Worm (Caenorhabditis elegans) whole organism, L2 larva: Measurements from ENCODE around the gene srlf-3.

ENCODE experiments used
- C34F6.9 ChIP-seq: fragments of 150-350 bp; optimal IDR thresholded peaks from 2 replicates; lab custom pipeline; 2014; ENCODE audit warnings: missing biosample characterization, missing genetic modification characterization
- Y55F3AM.14 ChIP-seq: fragments of 200-800 bp; sonication (Bioruptor generic); optimal IDR thresholded peaks from 2 replicates; lab custom pipeline; 2018; ENCODE audit warnings: mild to moderate bottlenecking, missing genetic modification characterization, missing compliant biosample characterization
- ZK546.5 ChIP-seq: sonication (generic microtip); optimal IDR thresholded peaks from 2 replicates; lab custom pipeline; 2017; ENCODE audit warnings: missing biosample characterization, missing genetic modification characterization
- alr-1 ChIP-seq: fragments of 150-350 bp; optimal IDR thresholded peaks from 2 replicates; lab custom pipeline; 2014; ENCODE audit warnings: missing biosample characterization, missing genetic modification characterization
- aly-2 ChIP-seq: fragments of 150-350 bp; optimal IDR thresholded peaks from 2 replicates; lab custom pipeline; 2014; ENCODE audit warnings: missing biosample characterization, missing genetic modification characterization
- ama-1 ChIP-seq: fragments of 150-350 bp; optimal IDR thresholded peaks from 2 replicates; lab custom pipeline; 2018; ENCODE audit warnings: inconsistent platforms
- blmp-1 ChIP-seq: sonication (generic microtip); optimal IDR thresholded peaks from 2 replicates; lab custom pipeline; 2017; ENCODE audit warnings: missing genetic modification characterization, mild to moderate bottlenecking, missing compliant biosample characterization, antibody characterized with exemption, moderate library complexity; ENCODE audit not compliant: insufficient read depth
- ceh-16 ChIP-seq: fragments of 150-350 bp; optimal IDR thresholded peaks from 2 replicates; lab custom pipeline; 2014; ENCODE audit warnings: missing biosample characterization, missing genetic modification characterization
- ceh-82 ChIP-seq: fragments of 150-350 bp; optimal IDR thresholded peaks from 2 replicates; lab custom pipeline; 2014; ENCODE audit warnings: missing biosample characterization, missing genetic modification characterization
- crh-2 ChIP-seq: sonication (generic microtip); optimal IDR thresholded peaks from 2 replicates; lab custom pipeline; 2017; ENCODE audit warnings: missing biosample characterization, missing genetic modification characterization
- dmd-4 ChIP-seq: sonication (generic microtip); optimal IDR thresholded peaks from 2 replicates; lab custom pipeline; 2017; ENCODE audit warnings: missing biosample characterization, missing genetic modification characterization
- egl-27 ChIP-seq: sonication (generic microtip); optimal IDR thresholded peaks from 3 replicates; lab custom pipeline; 2017; ENCODE audit warnings: missing biosample characterization, missing genetic modification reagents, missing genetic modification characterization
- elt-1 ChIP-seq: fragments of 150-350 bp; optimal IDR thresholded peaks from 2 replicates; lab custom pipeline; 2014; ENCODE audit warnings: missing biosample characterization, missing genetic modification characterization
- elt-3 ChIP-seq: sonication (generic microtip); optimal IDR thresholded peaks from 2 replicates; lab custom pipeline; 2017; ENCODE audit warnings: missing biosample characterization, missing genetic modification characterization
- fos-1 ChIP-seq: fragments of 150-350 bp; optimal IDR thresholded peaks from 2 replicates; lab custom pipeline; 2014; ENCODE audit warnings: missing biosample characterization, missing genetic modification characterization
- gmeb-1 ChIP-seq: fragments of 150-350 bp; optimal IDR thresholded peaks from 2 replicates; lab custom pipeline; 2014; ENCODE audit warnings: missing biosample characterization, missing genetic modification characterization
- lin-39 ChIP-seq: fragments of 150-350 bp; optimal IDR thresholded peaks from 2 replicates; lab custom pipeline; 2014; ENCODE audit warnings: missing biosample characterization, missing genetic modification reagents, missing genetic modification characterization
- lsy-2 ChIP-seq, 2 experiments: fragments of 150-350 bp in 1 of 2; sonication (generic microtip) in 1 of 2; optimal IDR thresholded peaks; 2 replicates each; lab custom pipeline; 2014 to 2017; ENCODE audit warnings: missing biosample characterization in 2 of 2, missing genetic modification characterization in 2 of 2
- mab-5 ChIP-seq: fragments of 150-350 bp; optimal IDR thresholded peaks from 2 replicates; lab custom pipeline; 2014; ENCODE audit warnings: missing biosample characterization, missing genetic modification characterization
- mbf-1 ChIP-seq: sonication (generic microtip); optimal IDR thresholded peaks from 2 replicates; lab custom pipeline; 2017; ENCODE audit warnings: missing biosample characterization, missing genetic modification characterization
- mdl-1 ChIP-seq, 2 experiments: fragments of 150-350 bp in 1 of 2; sonication (generic microtip) in 1 of 2; optimal IDR thresholded peaks; 2 replicates each; lab custom pipeline; 2017; ENCODE audit warnings: missing biosample characterization in 2 of 2, missing genetic modification characterization in 2 of 2
- nhr-11 ChIP-seq: fragments of 150-350 bp; optimal IDR thresholded peaks from 2 replicates; lab custom pipeline; 2014; ENCODE audit warnings: missing biosample characterization, missing genetic modification characterization
- nhr-129 ChIP-seq: fragments of 150-350 bp; optimal IDR thresholded peaks from 2 replicates; lab custom pipeline; 2014; ENCODE audit warnings: missing biosample characterization, missing genetic modification characterization
- nhr-21 ChIP-seq: fragments of 150-350 bp; optimal IDR thresholded peaks from 2 replicates; lab custom pipeline; 2014; ENCODE audit warnings: missing biosample characterization, missing genetic modification characterization
- nhr-237 ChIP-seq: fragments of 150-350 bp; optimal IDR thresholded peaks from 2 replicates; lab custom pipeline; 2014; ENCODE audit warnings: missing biosample characterization, missing genetic modification characterization
- nhr-25 ChIP-seq: fragments of 150-350 bp; sonication (generic microtip); optimal IDR thresholded peaks from 3 replicates; lab custom pipeline; 2014; ENCODE audit warnings: missing biosample characterization, missing genetic modification characterization
- nhr-6 ChIP-seq: fragments of 150-350 bp; optimal IDR thresholded peaks from 2 replicates; lab custom pipeline; 2014; ENCODE audit warnings: missing biosample characterization, missing genetic modification characterization
- sem-4 ChIP-seq: fragments of 150-350 bp; optimal IDR thresholded peaks from 2 replicates; lab custom pipeline; 2014; ENCODE audit warnings: missing biosample characterization, missing genetic modification reagents, missing genetic modification characterization
- skn-1 ChIP-seq: sonication (generic microtip); optimal IDR thresholded peaks from 2 replicates; lab custom pipeline; 2017; ENCODE audit warnings: missing biosample characterization, missing genetic modification characterization
- sma-3 ChIP-seq: sonication (generic microtip); optimal IDR thresholded peaks from 2 replicates; lab custom pipeline; 2016; ENCODE audit warnings: missing genetic modification reagents, missing genetic modification characterization, missing compliant biosample characterization
- sma-9 ChIP-seq, 2 experiments: fragments of 150-350 bp in 1 of 2; sonication (generic microtip) in 1 of 2; optimal IDR thresholded peaks; 2 replicates each; lab custom pipeline; 2014 to 2016; ENCODE audit warnings: missing genetic modification characterization in 2 of 2, mild to moderate bottlenecking in 1 of 2, missing biosample characterization in 1 of 2, missing compliant biosample characterization in 1 of 2, missing genetic modification reagents in 1 of 2, moderate library complexity in 1 of 2
- snpc-4 ChIP-seq: fragments of 150-350 bp; optimal IDR thresholded peaks from 2 replicates; lab custom pipeline; 2014; ENCODE audit warnings: missing biosample characterization, missing genetic modification characterization
- unc-55 ChIP-seq: fragments of 150-350 bp; sonication (generic microtip); optimal IDR thresholded peaks from 3 replicates; lab custom pipeline; 2014; ENCODE audit warnings: missing biosample characterization, missing genetic modification reagents, missing genetic modification characterization
- zag-1 ChIP-seq: fragments of 150-350 bp; optimal IDR thresholded peaks from 2 replicates; lab custom pipeline; 2014; ENCODE audit warnings: missing biosample characterization, missing genetic modification characterization
- ztf-4 ChIP-seq: fragments of 150-350 bp; optimal IDR thresholded peaks from 2 replicates; lab custom pipeline; 2014; ENCODE audit warnings: missing biosample characterization, missing genetic modification characterization

Gene srlf-3

ce11 chrIV:8498773-8499360 is 11.6 kb downstream of the srlf-3 start, which contains the start of the genes acdh-13 and mesp-1 (continued):
- TF ChIP-seq elt-1 (tag; lab: Kevin White, UChicago), result no peak
- no peak for TF ChIP-seq lin-39 (tag; lab: Kevin White, UChicago)
- no peak for TF ChIP-seq ZK546.5 (tag; lab: Kevin White, UChicago)
- TF ChIP-seq C34F6.9 (tag; lab: Kevin White, UChicago), result peak; percentile 56

- no peak for TF ChIP-seq sem-4
- TF ChIP-seq gmeb-1 (tag; lab: Kevin White, UChicago), result no peak
- TF ChIP-seq mab-5 (tag; lab: Kevin White, UChicago), result no peak
- TF ChIP-seq alr-1 (tag; lab: Kevin White, UChicago), result no peak
- TF ChIP-seq ceh-16 (tag; lab: Kevin White, UChicago), result no peak
- TF ChIP-seq aly-2, result no peak
Measured at ce11 chrIV:8499956-8500355, 12.7 kb downstream of the srlf-3 start.

- TF ChIP-seq mdl-1 (tag; optimal IDR thresholded peaks at IDR 0.05; lab: Kevin White, UChicago), result no peak
- TF ChIP-seq unc-55 (GFP tag; lab: Kevin White, UChicago), result no peak
- no peak for TF ChIP-seq mab-5 (tag; lab: Kevin White, UChicago)
- TF ChIP-seq zag-1 (tag; lab: Kevin White, UChicago), result no peak
- TF ChIP-seq blmp-1 (tag; lab: Kevin White, UChicago), result no peak
- no peak for TF ChIP-seq sma-9 (GFP tag; optimal IDR thresholded peaks at IDR 0.05; lab: Kevin White, UChicago)
- TF ChIP-seq sma-9 (tag; optimal IDR thresholded peaks at IDR 0.05; lab: Kevin White, UChicago), result no peak
- no peak for TF ChIP-seq sem-4
- TF ChIP-seq skn-1 (tag; lab: Kevin White, UChicago), result no peak
- no peak for TF ChIP-seq C34F6.9 (tag; lab: Kevin White, UChicago)
- TF ChIP-seq crh-2 (tag; lab: Kevin White, UChicago), result no peak
- TF ChIP-seq nhr-25, result no peak
- TF ChIP-seq aly-2, result no peak
- no peak for TF ChIP-seq fos-1 (tag; lab: Kevin White, UChicago)
Measured at ce11 chrIV:8501382-8501781, 14.1 kb downstream of the srlf-3 start, which contains the start of gene C28C12.1. Gene C28C12.1, plus strand, starts transcription at chrIV:8501682.

ce11 chrIV:8506034-8506433 is 18.8 kb downstream of the srlf-3 start:
- TF ChIP-seq sma-3 (GFP tag; lab: Kevin White, UChicago), result no peak
- no peak for TF ChIP-seq ceh-82
- no peak for TF ChIP-seq ama-1 (lab: Kevin White, UChicago)
- no peak for TF ChIP-seq lsy-2 (tag; optimal IDR thresholded peaks at IDR 0.05; lab: Kevin White, UChicago)
- no peak for TF ChIP-seq elt-3 (tag; lab: Kevin White, UChicago)
- no peak for TF ChIP-seq nhr-237 (tag; lab: Kevin White, UChicago)
- no peak for TF ChIP-seq aly-2
- no peak for TF ChIP-seq nhr-21 (tag; lab: Kevin White, UChicago)
- TF ChIP-seq mdl-1 (tag; optimal IDR thresholded peaks at IDR 0.05; lab: Kevin White, UChicago), result no peak
- no peak for TF ChIP-seq nhr-11
- TF ChIP-seq egl-27, result no peak
- TF ChIP-seq sma-9 (GFP tag; optimal IDR thresholded peaks at IDR 0.05; lab: Kevin White, UChicago), result no peak
- no peak for TF ChIP-seq sma-9 (tag; optimal IDR thresholded peaks at IDR 0.05; lab: Kevin White, UChicago)
- no peak for TF ChIP-seq Y55F3AM.14 (GFP tag; lab: Kevin White, UChicago)

- TF ChIP-seq ceh-16 (tag; lab: Kevin White, UChicago) (no peak), fos-1 (tag; lab: Kevin White, UChicago) (peak; percentile 92), Y55F3AM.14 (GFP tag; lab: Kevin White, UChicago) (no peak), nhr-6 (tag; lab: Kevin White, UChicago) (no peak), mbf-1 (tag; lab: Kevin White, UChicago) (no peak), ceh-82 (no peak), nhr-129 (tag; lab: Kevin White, UChicago) (peak; percentile 20), ztf-4 (no peak), snpc-4 (peak; percentile 26), dmd-4 (tag; lab: Kevin White, UChicago) (no peak), aly-2 (no peak)
Measured at ce11 chrIV:8510534-8510933, 23.3 kb downstream of the srlf-3 start, which contains the start of gene tag-77. Gene tag-77, minus strand, starts transcription at chrIV:8510548.
